Worm (Caenorhabditis elegans) whole organism, late embryonic: Measurements from ENCODE around the gene R05C11.2.

Experiments
- C38D4.7 ChIP-seq: fragments of 200-800 bp; sonication (Bioruptor generic); optimal IDR thresholded peaks from 2 replicates; lab custom pipeline; 2018; ENCODE audit warnings: mild to moderate bottlenecking, missing genetic modification characterization, moderate library complexity, missing compliant biosample characterization
- ama-1 ChIP-seq: fragments of 150-350 bp; optimal IDR thresholded peaks from 2 replicates; lab custom pipeline; 2014
- ceh-18 ChIP-seq: sonication (generic microtip); optimal IDR thresholded peaks from 2 replicates; lab custom pipeline; 2016; ENCODE audit warnings: missing genetic modification characterization, missing compliant biosample characterization
- ceh-22 ChIP-seq: sonication (generic microtip); optimal IDR thresholded peaks from 2 replicates; lab custom pipeline; 2017; ENCODE audit warnings: missing biosample characterization, missing genetic modification characterization
- ceh-34 ChIP-seq: sonication (generic microtip); optimal IDR thresholded peaks from 2 replicates; lab custom pipeline; 2016; ENCODE audit warnings: mild to moderate bottlenecking, missing genetic modification characterization, missing compliant biosample characterization
- hlh-15 ChIP-seq: sonication (generic microtip); optimal IDR thresholded peaks from 2 replicates; lab custom pipeline; 2016; ENCODE audit warnings: missing genetic modification characterization, missing compliant biosample characterization
- hlh-30 ChIP-seq: sonication (generic microtip); optimal IDR thresholded peaks from 2 replicates; lab custom pipeline; 2017; ENCODE audit warnings: antibody characterized with exemption, missing genetic modification characterization, missing compliant biosample characterization; ENCODE audit not compliant: insufficient read depth
- unc-55 ChIP-seq: sonication (generic microtip); optimal IDR thresholded peaks from 2 replicates; lab custom pipeline; 2017; ENCODE audit warnings: missing biosample characterization, missing genetic modification reagents, missing genetic modification characterization

ce11 chrIV:2053591-2053990, 5.3 kb downstream of the R05C11.2 start:
- TF ChIP-seq C38D4.7 (GFP tag; lab: Kevin White, UChicago) (no peak), ceh-18 (tag; lab: Kevin White, UChicago) (peak; percentile 34), hlh-30 (no peak), ceh-22 (tag; lab: Kevin White, UChicago) (no peak), ceh-34 (tag; lab: Kevin White, UChicago) (no peak), hlh-15 (no peak), ama-1 (no peak), unc-55 (GFP tag; lab: Kevin White, UChicago) (no peak)
